Worm (Caenorhabditis elegans): ENCODE data around the gene F15H10.5.

Gene F15H10.5

ce11 chrV:10466607-10467092 is 47.8 kb upstream of the F15H10.5 start (continued):
- peak; percentile 22 for TF ChIP-seq daf-12 (tag; optimal IDR thresholded peaks at IDR 0.05)
- peak; percentile 58 for TF ChIP-seq zag-1 (tag; optimal IDR thresholded peaks at IDR 0.05)
- peak; percentile 91 for TF ChIP-seq lsy-12 (tag; optimal IDR thresholded peaks at IDR 0.05)
- TF ChIP-seq unc-39 (tag; optimal IDR thresholded peaks at IDR 0.05): no peak
- no peak for TF ChIP-seq aly-2 (tag; optimal IDR thresholded peaks at IDR 0.05)
- peak; percentile 78 for TF ChIP-seq R02D3.7 (tag; optimal IDR thresholded peaks at IDR 0.05)
- no peak for TF ChIP-seq sea-2 (GFP tag; optimal IDR thresholded peaks at IDR 0.05)
- TF ChIP-seq fkh-10 (GFP tag; optimal IDR thresholded peaks at IDR 0.05): peak; percentile 89
- peak; percentile 94 for TF ChIP-seq lin-39 (tag; optimal IDR thresholded peaks at IDR 0.05)
- peak; percentile 72 for TF ChIP-seq mml-1 (tag; optimal IDR thresholded peaks at IDR 0.05)
- TF ChIP-seq ceh-82 (tag; optimal IDR thresholded peaks at IDR 0.05): peak; percentile 53

ce11 chrV:10465478-10465877 is 46.6 kb upstream of the F15H10.5 start:
- no peak for TF ChIP-seq unc-39 (tag; optimal IDR thresholded peaks at IDR 0.05)

- TF ChIP-seq lin-39 (tag; optimal IDR thresholded peaks at IDR 0.05): peak; percentile 26
- no peak for TF ChIP-seq ceh-82 (tag; optimal IDR thresholded peaks at IDR 0.05)
- TF ChIP-seq nhr-76 (tag; optimal IDR thresholded peaks at IDR 0.05): no peak
- no peak for TF ChIP-seq nhr-12 (tag; optimal IDR thresholded peaks at IDR 0.05)
- peak; percentile 1 for TF ChIP-seq ama-1 (optimal IDR thresholded peaks at IDR 0.05)
- TF ChIP-seq nfya-1 (tag; optimal IDR thresholded peaks at IDR 0.05; ENCODE audit: insufficient read depth): peak; percentile 39
- TF ChIP-seq nhr-43 (tag; optimal IDR thresholded peaks at IDR 0.05; ENCODE audit: poor library complexity, severe bottlenecking): peak; percentile 14
- no peak for TF ChIP-seq nhr-25 (tag; optimal IDR thresholded peaks at IDR 0.05)
These were observed 45.9 kb upstream of the F15H10.5 start for ce11 chrV:10464746-10465145.

ce11 chrV:10464160-10464559 is 45.3 kb upstream of the F15H10.5 start:
- TF ChIP-seq zag-1 (tag; optimal IDR thresholded peaks at IDR 0.05) (no peak), nfya-1 (tag; optimal IDR thresholded peaks at IDR 0.05; ENCODE audit: insufficient read depth) (no peak), nhr-11 (tag; optimal IDR thresholded peaks at IDR 0.05) (no peak), fkh-10 (GFP tag; optimal IDR thresholded peaks at IDR 0.05) (no peak), nhr-25 (tag; optimal IDR thresholded peaks at IDR 0.05) (no peak), ceh-82 (tag; optimal IDR thresholded peaks at IDR 0.05) (no peak), nhr-12 (tag; optimal IDR thresholded peaks at IDR 0.05) (no peak), ZK546.5 (tag; optimal IDR thresholded peaks at IDR 0.05) (no peak), nhr-43 (tag; optimal IDR thresholded peaks at IDR 0.05; ENCODE audit: poor library complexity, severe bottlenecking) (no peak), mdl-1 (tag; optimal IDR thresholded peaks at IDR 0.05) (no peak), aly-2 (tag; optimal IDR thresholded peaks at IDR 0.05) (no peak), unc-62 (GFP tag; optimal IDR thresholded peaks at IDR 0.05) (no peak), nhr-28 (tag; optimal IDR thresholded peaks at IDR 0.05) (no peak), nhr-67 (tag; optimal IDR thresholded peaks at IDR 0.05) (no peak)

ce11 chrV:10463276-10463675 is 44.4 kb upstream of the F15H10.5 start, which contains the start of gene F22E12.3:
Gene F22E12.3, minus strand, starts transcription at chrV:10463376.
- TF ChIP-seq mml-1 (tag; optimal IDR thresholded peaks at IDR 0.05) (no peak), fos-1 (tag; optimal IDR thresholded peaks at IDR 0.05) (no peak), elt-2 (tag; optimal IDR thresholded peaks at IDR 0.05) (no peak), ama-1 (optimal IDR thresholded peaks at IDR 0.05) (peak; percentile 10)

- TF ChIP-seq elt-2 (tag; optimal IDR thresholded peaks at IDR 0.05): no peak
- no peak for TF ChIP-seq fos-1 (tag; optimal IDR thresholded peaks at IDR 0.05)
- no peak for TF ChIP-seq lsy-12 (tag; optimal IDR thresholded peaks at IDR 0.05)
- TF ChIP-seq skn-1 (tag; optimal IDR thresholded peaks at IDR 0.05): no peak
- TF ChIP-seq fkh-10 (GFP tag; optimal IDR thresholded peaks at IDR 0.05): no peak
- TF ChIP-seq fkh-2 (tag; optimal IDR thresholded peaks at IDR 0.05): no peak
- no peak for TF ChIP-seq ceh-9 (tag; optimal IDR thresholded peaks at IDR 0.05)
- TF ChIP-seq nhr-25 (tag; optimal IDR thresholded peaks at IDR 0.05): no peak
- no peak for TF ChIP-seq ama-1 (optimal IDR thresholded peaks at IDR 0.05)
- no peak for TF ChIP-seq daf-12 (tag; optimal IDR thresholded peaks at IDR 0.05)
- TF ChIP-seq nhr-67 (tag; optimal IDR thresholded peaks at IDR 0.05): no peak
These were observed 43.2 kb upstream of the F15H10.5 start, which contains the start of gene chw-1 for ce11 chrV:10462066-10462465. Gene chw-1, plus strand, starts transcription at chrV:10462282.

- TF ChIP-seq mml-1 (tag; optimal IDR thresholded peaks at IDR 0.05) (no peak), nhr-76 (tag; optimal IDR thresholded peaks at IDR 0.05) (no peak), ZK546.5 (tag; optimal IDR thresholded peaks at IDR 0.05) (no peak), nhr-43 (tag; optimal IDR thresholded peaks at IDR 0.05; ENCODE audit: poor library complexity, severe bottlenecking) (peak; percentile 34), ceh-16 (tag; optimal IDR thresholded peaks at IDR 0.05) (no peak), ama-1 (optimal IDR thresholded peaks at IDR 0.05) (no peak), elt-3 (tag; optimal IDR thresholded peaks at IDR 0.05) (peak in 1 of 3 experiments; percentile 9)
These were observed 41.8 kb upstream of the F15H10.5 start for ce11 chrV:10460685-10461084.

Data from whole organism, L3 larva.